Fruit fly (Drosophila melanogaster): ENCODE measurements around the gene CG18577.

The CG18577 gene

dm6 chr3R:11214449-11214950 is 18.6 kb downstream of the CG18577 start, which contains the start of gene ZnT86D:
ZnT86D (minus strand) TSS chr3R:11214539.
- no peak for TF ChIP-seq psq (optimal IDR thresholded peaks at IDR 0.05)

dm6 chr3R:11216156-11216630 is 20.3 kb downstream of the CG18577 start, which contains the start of the genes RpS25 and CG4820:
RpS25 (minus strand) TSS chr3R:11216287.
CG4820 (plus strand) TSS chr3R:11216535.
- no peak for TF ChIP-seq Sin3A (optimal IDR thresholded peaks at IDR 0.05)
- no peak for TF ChIP-seq psq (optimal IDR thresholded peaks at IDR 0.05)
- no peak for TF ChIP-seq ttk (optimal IDR thresholded peaks at IDR 0.05)
- TF ChIP-seq h (optimal IDR thresholded peaks at IDR 0.05), result no peak
- no peak for TF ChIP-seq Myc (optimal IDR thresholded peaks at IDR 0.05)
- no peak for TF ChIP-seq insv (optimal IDR thresholded peaks at IDR 0.05)

dm6 chr3R:11219883-11220282 is 24.0 kb downstream of the CG18577 start, which contains the start of gene CG6689:
CG6689 (minus strand) TSS chr3R:11220064.
- TF ChIP-seq h (optimal IDR thresholded peaks at IDR 0.05) (no peak), psq (optimal IDR thresholded peaks at IDR 0.05) (no peak), Sin3A (optimal IDR thresholded peaks at IDR 0.05) (no peak), insv (optimal IDR thresholded peaks at IDR 0.05) (no peak), ttk (optimal IDR thresholded peaks at IDR 0.05) (no peak), Myc (optimal IDR thresholded peaks at IDR 0.05) (no peak)

- TF ChIP-seq Sin3A (optimal IDR thresholded peaks at IDR 0.05) (no peak), insv (optimal IDR thresholded peaks at IDR 0.05) (no peak), psq (optimal IDR thresholded peaks at IDR 0.05) (no peak), h (optimal IDR thresholded peaks at IDR 0.05) (no peak)
These were observed 25.7 kb downstream of the CG18577 start, which contains the start of the genes CG6693 and RpL3 for dm6 chr3R:11221437-11222230. CG6693 (minus strand) TSS chr3R:11221639. RpL3 (plus strand) TSS chr3R:11221894.

dm6 chr3R:11222587-11222986 is 26.7 kb downstream of the CG18577 start:
- TF ChIP-seq Myc (optimal IDR thresholded peaks at IDR 0.05) (no peak), psq (optimal IDR thresholded peaks at IDR 0.05) (no peak)

dm6 chr3R:11224478-11224877 is 28.6 kb downstream of the CG18577 start:
- TF ChIP-seq insv (optimal IDR thresholded peaks at IDR 0.05) (no peak), psq (optimal IDR thresholded peaks at IDR 0.05) (no peak), ttk (optimal IDR thresholded peaks at IDR 0.05) (no peak), Myc (optimal IDR thresholded peaks at IDR 0.05) (no peak), h (optimal IDR thresholded peaks at IDR 0.05) (no peak), Sin3A (optimal IDR thresholded peaks at IDR 0.05) (no peak)

- no peak for TF ChIP-seq psq (optimal IDR thresholded peaks at IDR 0.05)
- TF ChIP-seq insv (optimal IDR thresholded peaks at IDR 0.05), result no peak
- no peak for TF ChIP-seq h (optimal IDR thresholded peaks at IDR 0.05)
- TF ChIP-seq ttk (optimal IDR thresholded peaks at IDR 0.05), result no peak
- TF ChIP-seq Myc (optimal IDR thresholded peaks at IDR 0.05), result no peak
- no peak for TF ChIP-seq Sin3A (optimal IDR thresholded peaks at IDR 0.05)
These were observed 29.3 kb downstream of the CG18577 start, which contains the start of gene scpr-C for dm6 chr3R:11225220-11225619. scpr-C (plus strand) TSS chr3R:11225520.

- no peak for TF ChIP-seq Myc (optimal IDR thresholded peaks at IDR 0.05)
- TF ChIP-seq ttk (optimal IDR thresholded peaks at IDR 0.05), result no peak
- TF ChIP-seq insv (optimal IDR thresholded peaks at IDR 0.05), result no peak
- no peak for TF ChIP-seq Sin3A (optimal IDR thresholded peaks at IDR 0.05)
- TF ChIP-seq h (optimal IDR thresholded peaks at IDR 0.05), result no peak
- TF ChIP-seq psq (optimal IDR thresholded peaks at IDR 0.05), result no peak
These were observed 30.6 kb downstream of the CG18577 start, which contains the start of gene CG17726 for dm6 chr3R:11226496-11226895. CG17726 (plus strand) TSS chr3R:11226762.

dm6 chr3R:11230392-11230791 is 34.5 kb downstream of the CG18577 start, which contains the start of gene GCC88:
GCC88 (minus strand) TSS chr3R:11230600.
- TF ChIP-seq Sin3A (optimal IDR thresholded peaks at IDR 0.05) (no peak), insv (optimal IDR thresholded peaks at IDR 0.05) (no peak), Myc (optimal IDR thresholded peaks at IDR 0.05) (no peak), psq (optimal IDR thresholded peaks at IDR 0.05) (no peak), ttk (optimal IDR thresholded peaks at IDR 0.05) (no peak), h (optimal IDR thresholded peaks at IDR 0.05) (no peak)

dm6 chr3R:11231037-11231436 is 35.1 kb downstream of the CG18577 start:
- TF ChIP-seq ttk (optimal IDR thresholded peaks at IDR 0.05), result peak; percentile 67
- no peak for TF ChIP-seq Sin3A (optimal IDR thresholded peaks at IDR 0.05)

dm6 chr3R:11231705-11232261 is 35.9 kb downstream of the CG18577 start, which contains the start of the genes CG17187 and Dph3:
CG17187 (minus strand) TSS chr3R:11231879.
Dph3 (plus strand) TSS chr3R:11231912.
- no peak for TF ChIP-seq Myc (optimal IDR thresholded peaks at IDR 0.05)
- TF ChIP-seq psq (optimal IDR thresholded peaks at IDR 0.05), result no peak
- TF ChIP-seq ttk (optimal IDR thresholded peaks at IDR 0.05), result no peak
- no peak for TF ChIP-seq h (optimal IDR thresholded peaks at IDR 0.05)
- no peak for TF ChIP-seq insv (optimal IDR thresholded peaks at IDR 0.05)
- TF ChIP-seq Sin3A (optimal IDR thresholded peaks at IDR 0.05), result no peak

dm6 chr3R:11234918-11235371 is 39.1 kb downstream of the CG18577 start, which contains the start of the genes Arfip and CG17721:
Arfip (minus strand) TSS chr3R:11235013.
CG17721 (plus strand) TSS chr3R:11235140.
- no peak for TF ChIP-seq Sin3A (optimal IDR thresholded peaks at IDR 0.05)
- no peak for TF ChIP-seq h (optimal IDR thresholded peaks at IDR 0.05)
- no peak for TF ChIP-seq insv (optimal IDR thresholded peaks at IDR 0.05)
- TF ChIP-seq psq (optimal IDR thresholded peaks at IDR 0.05), result no peak
- TF ChIP-seq Myc (optimal IDR thresholded peaks at IDR 0.05), result no peak
- no peak for TF ChIP-seq ttk (optimal IDR thresholded peaks at IDR 0.05)
